Worm (Caenorhabditis elegans): Measurements from ENCODE around the gene nhx-1.

ce11 chrX:16039173-16039572 is 22.3 kb downstream of the nhx-1 start:
- no peak for TF ChIP-seq ama-1 (optimal IDR thresholded peaks at IDR 0.05)
- no peak for TF ChIP-seq hmg-4 (GFP tag; optimal IDR thresholded peaks at IDR 0.05)
- TF ChIP-seq ceh-36 (tag; optimal IDR thresholded peaks at IDR 0.05), result no peak
- TF ChIP-seq B0310.2 (tag; optimal IDR thresholded peaks at IDR 0.05), result no peak
- TF ChIP-seq ceh-13 (GFP tag; optimal IDR thresholded peaks at IDR 0.05), result no peak
- TF ChIP-seq hnd-1 (tag; optimal IDR thresholded peaks at IDR 0.05), result no peak
- TF ChIP-seq ets-7 (tag; optimal IDR thresholded peaks at IDR 0.05), result no peak
- no peak for TF ChIP-seq tbx-11 (GFP tag; IDR thresholded peaks at IDR 0.05)
- TF ChIP-seq flt-1 (GFP tag; IDR thresholded peaks at IDR 0.05), result no peak
- no peak for TF ChIP-seq tbx-37 (GFP tag; conservative IDR thresholded peaks at IDR 0.05)
- no peak for TF ChIP-seq F13C5.2 (tag; optimal IDR thresholded peaks at IDR 0.05)
